Worm (Caenorhabditis elegans) whole organism, L4 larva: Measurements from ENCODE around the gene wdr-5.3.

Experiments used
- D1046.2 ChIP-seq: fragments of 200-800 bp; sonication (Bioruptor generic); IDR thresholded peaks from 2 replicates; pipeline ENCODE4 v1.3.6; 2022; ENCODE audit warnings: missing genetic modification characterization, missing compliant biosample characterization
- R02D3.7 ChIP-seq: fragments of 150-350 bp; sonication (generic microtip); optimal IDR thresholded peaks from 3 replicates; lab custom pipeline; 2014; ENCODE audit warnings: missing biosample characterization, missing genetic modification characterization
- T20F7.1 ChIP-seq: fragments of 200-800 bp; sonication (Bioruptor generic); optimal IDR thresholded peaks from 2 replicates; lab custom pipeline; 2018; ENCODE audit warnings: mild to moderate bottlenecking, missing genetic modification characterization, missing compliant biosample characterization
- T26A8.4 ChIP-seq: fragments of 200-800 bp; sonication (Bioruptor generic); IDR thresholded peaks from 2 replicates; pipeline ENCODE4 v1.3.6; 2022; ENCODE audit warnings: missing genetic modification characterization, missing compliant biosample characterization
- Y48G9A.11 ChIP-seq: fragments of 200-800 bp; sonication (Bioruptor generic); IDR thresholded peaks from 2 replicates; pipeline ENCODE4 v1.3.6; 2022; ENCODE audit warnings: missing genetic modification reagents, missing genetic modification characterization, missing compliant biosample characterization
- ZK337.2 ChIP-seq: fragments of 200-800 bp; sonication (Bioruptor generic); IDR thresholded peaks from 2 replicates; pipeline ENCODE4 v1.3.6; 2022; ENCODE audit warnings: missing genetic modification reagents, missing genetic modification characterization, missing compliant biosample characterization
- aha-1 ChIP-seq: fragments of 150-350 bp; peaks from one replicate; lab custom pipeline; 2014; ENCODE audit warnings: missing biosample characterization, missing genetic modification characterization
- aly-2 ChIP-seq: sonication (generic microtip); optimal IDR thresholded peaks from 2 replicates; lab custom pipeline; 2018; ENCODE audit warnings: missing biosample characterization, missing genetic modification characterization
- ceh-32 ChIP-seq: sonication (generic microtip); optimal IDR thresholded peaks from 2 replicates; lab custom pipeline; 2016; ENCODE audit warnings: mild to moderate bottlenecking, missing genetic modification characterization, missing compliant biosample characterization; ENCODE audit not compliant: poor library complexity
- ctbp-1 ChIP-seq: fragments of 200-800 bp; sonication (Bioruptor generic); IDR thresholded peaks from 2 replicates; pipeline ENCODE4 v1.3.6; 2022; ENCODE audit warnings: missing genetic modification reagents, missing genetic modification characterization, missing compliant biosample characterization
- daf-12 ChIP-seq: fragments of 150-350 bp; optimal IDR thresholded peaks from 2 replicates; lab custom pipeline; 2014; ENCODE audit warnings: missing biosample characterization, missing genetic modification reagents, missing genetic modification characterization
- daf-19 ChIP-seq: fragments of 200-800 bp; sonication (Bioruptor generic); conservative IDR thresholded peaks from 2 replicates; pipeline ENCODE4 v1.3.6; 2022; ENCODE audit warnings: missing genetic modification characterization, missing compliant biosample characterization
- daf-8 ChIP-seq: fragments of 200-800 bp; sonication (Bioruptor generic); IDR thresholded peaks from 2 replicates; pipeline ENCODE4 v1.3.6; 2022; ENCODE audit warnings: missing genetic modification characterization, missing compliant biosample characterization
- dmd-6 ChIP-seq: fragments of 200-800 bp; sonication (Bioruptor generic); IDR thresholded peaks from 2 replicates; pipeline ENCODE4 v1.3.6; 2022; ENCODE audit warnings: missing genetic modification reagents, missing genetic modification characterization, missing compliant biosample characterization
- dmd-9 ChIP-seq: fragments of 200-800 bp; sonication (Bioruptor generic); IDR thresholded peaks from 2 replicates; pipeline ENCODE4 v1.3.6; 2022; ENCODE audit warnings: missing genetic modification reagents, missing genetic modification characterization, missing compliant biosample characterization
- dpl-1 ChIP-seq: fragments of 150-350 bp; optimal IDR thresholded peaks from 2 replicates; lab custom pipeline; 2014; ENCODE audit warnings: missing biosample characterization, missing genetic modification reagents, missing genetic modification characterization
- duxl-1 ChIP-seq: sonication (generic microtip); optimal IDR thresholded peaks from 2 replicates; lab custom pipeline; 2016; ENCODE audit warnings: mild to moderate bottlenecking, missing genetic modification characterization, moderate library complexity, missing compliant biosample characterization; ENCODE audit not compliant: poor library complexity
- hlh-11 ChIP-seq: fragments of 200-800 bp; sonication (Bioruptor generic); optimal IDR thresholded peaks from 2 replicates; lab custom pipeline; 2018; ENCODE audit warnings: mild to moderate bottlenecking, missing genetic modification characterization, missing compliant biosample characterization
- hmg-1.1 ChIP-seq: fragments of 200-800 bp; sonication (Bioruptor generic); IDR thresholded peaks from 2 replicates; pipeline ENCODE4 v1.3.6; 2022; ENCODE audit warnings: missing genetic modification reagents, missing genetic modification characterization, missing compliant biosample characterization
- lin-39 ChIP-seq: fragments of 150-350 bp; optimal IDR thresholded peaks from 2 replicates; lab custom pipeline; 2014; ENCODE audit warnings: missing biosample characterization, missing genetic modification reagents, missing genetic modification characterization
- lir-3 ChIP-seq: sonication (generic microtip); optimal IDR thresholded peaks from 2 replicates; lab custom pipeline; 2016; ENCODE audit warnings: mild to moderate bottlenecking, missing genetic modification characterization, missing compliant biosample characterization
- lsy-2 ChIP-seq, 2 experiments: fragments of 150-350 bp in 1 of 2; sonication (generic microtip) in 1 of 2; optimal IDR thresholded peaks; 2 replicates each; lab custom pipeline; 2014 to 2017; ENCODE audit warnings: missing biosample characterization in 2 of 2, missing genetic modification characterization in 2 of 2
- madf-5 ChIP-seq, 2 experiments: fragments of 200-800 bp; sonication (Bioruptor generic); IDR thresholded peaks; 2 replicates each; pipeline ENCODE4 v1.3.6; 2022; ENCODE audit warnings: missing compliant biosample characterization in 2 of 2, missing genetic modification characterization in 2 of 2
- madf-9 ChIP-seq: fragments of 200-800 bp; sonication (Bioruptor generic); conservative IDR thresholded peaks from 2 replicates; pipeline ENCODE4 v1.3.6; 2022; ENCODE audit warnings: missing genetic modification reagents, missing genetic modification characterization, missing compliant biosample characterization
- mdl-1 ChIP-seq, 2 experiments: fragments of 150-350 bp in 1 of 2; sonication (generic microtip) in 1 of 2; optimal IDR thresholded peaks; 2 replicates each; lab custom pipeline; 2014 to 2017; ENCODE audit warnings: missing biosample characterization in 2 of 2, missing genetic modification characterization in 2 of 2
- mep-1 ChIP-seq: fragments of 150-350 bp; sonication (generic microtip); optimal IDR thresholded peaks from 3 replicates; lab custom pipeline; 2014; ENCODE audit warnings: missing biosample characterization, missing genetic modification characterization
- mes-2 ChIP-seq: sonication (generic microtip); optimal IDR thresholded peaks from 2 replicates; lab custom pipeline; 2016; ENCODE audit warnings: missing genotype, mild to moderate bottlenecking, missing genetic modification characterization, missing compliant biosample characterization; ENCODE audit not compliant: poor library complexity, severe bottlenecking
- mxl-3 ChIP-seq: fragments of 200-800 bp; sonication (Bioruptor generic); optimal IDR thresholded peaks from 2 replicates; lab custom pipeline; 2018; ENCODE audit warnings: mild to moderate bottlenecking, missing genetic modification characterization, missing compliant biosample characterization
- nhr-102 ChIP-seq: sonication (generic microtip); optimal IDR thresholded peaks from 2 replicates; lab custom pipeline; 2016; ENCODE audit warnings: mild to moderate bottlenecking, missing genetic modification characterization, moderate library complexity, missing compliant biosample characterization
- nhr-237 ChIP-seq: sonication (generic microtip); optimal IDR thresholded peaks from 2 replicates; lab custom pipeline; 2017; ENCODE audit warnings: missing biosample characterization, missing genetic modification characterization
- nhr-28 ChIP-seq: fragments of 150-350 bp; optimal IDR thresholded peaks from 2 replicates; lab custom pipeline; 2014; ENCODE audit warnings: missing biosample characterization, missing genetic modification characterization
- nhr-42 ChIP-seq: fragments of 200-800 bp; sonication (Bioruptor generic); IDR thresholded peaks from 2 replicates; pipeline ENCODE4 v1.3.6; 2022; ENCODE audit warnings: missing genetic modification characterization, missing compliant biosample characterization
- nhr-48 ChIP-seq: sonication (generic microtip); optimal IDR thresholded peaks from 2 replicates; lab custom pipeline; 2016; ENCODE audit warnings: mild to moderate bottlenecking, missing genetic modification characterization, missing compliant biosample characterization
- nhr-6 ChIP-seq: fragments of 150-350 bp; optimal IDR thresholded peaks from 2 replicates; lab custom pipeline; 2014; ENCODE audit warnings: missing biosample characterization, missing genetic modification characterization
- nhr-76 ChIP-seq: fragments of 150-350 bp; optimal IDR thresholded peaks from 2 replicates; lab custom pipeline; 2014; ENCODE audit warnings: missing biosample characterization, missing genetic modification characterization
- nhr-77 ChIP-seq: fragments of 150-350 bp; optimal IDR thresholded peaks from 2 replicates; lab custom pipeline; 2014; ENCODE audit warnings: missing biosample characterization, missing genetic modification characterization
- rbr-2 ChIP-seq: sonication (generic microtip); optimal IDR thresholded peaks from 2 replicates; lab custom pipeline; 2016; ENCODE audit warnings: missing genotype, missing genetic modification characterization, missing compliant biosample characterization
- saeg-2 ChIP-seq: fragments of 200-800 bp; sonication (Bioruptor generic); IDR thresholded peaks from 2 replicates; pipeline ENCODE4 v1.3.6; 2022; ENCODE audit warnings: missing genetic modification reagents, missing genetic modification characterization, missing compliant biosample characterization
- sdz-12 ChIP-seq: fragments of 200-800 bp; sonication (Bioruptor generic); optimal IDR thresholded peaks from 2 replicates; lab custom pipeline; 2018; ENCODE audit warnings: mild to moderate bottlenecking, missing genetic modification characterization, missing compliant biosample characterization
- set-16 ChIP-seq: fragments of 200-800 bp; sonication (Bioruptor generic); IDR thresholded peaks from 2 replicates; pipeline ENCODE4 v1.3.6; 2022; ENCODE audit warnings: missing genetic modification reagents, missing genetic modification characterization, missing compliant biosample characterization
- skn-1 ChIP-seq: fragments of 150-350 bp; optimal IDR thresholded peaks from 2 replicates; lab custom pipeline; 2014; ENCODE audit warnings: missing biosample characterization, missing genetic modification characterization
- snpc-1.2 ChIP-seq: fragments of 200-800 bp; sonication (Bioruptor generic); IDR thresholded peaks from 2 replicates; pipeline ENCODE4 v1.3.6; 2022; ENCODE audit warnings: missing genetic modification reagents, missing genetic modification characterization, missing compliant biosample characterization
- snpc-4 ChIP-seq: fragments of 150-350 bp; optimal IDR thresholded peaks from 2 replicates; lab custom pipeline; 2014; ENCODE audit warnings: missing biosample characterization, missing genetic modification characterization
- spr-1 ChIP-seq: sonication (generic microtip); optimal IDR thresholded peaks from 2 replicates; lab custom pipeline; 2016; ENCODE audit warnings: mild to moderate bottlenecking, missing genetic modification characterization, missing compliant biosample characterization
- spr-3 ChIP-seq: fragments of 200-800 bp; sonication (Bioruptor generic); optimal IDR thresholded peaks from 2 replicates; lab custom pipeline; 2018; ENCODE audit warnings: mild to moderate bottlenecking, missing genetic modification characterization, missing compliant biosample characterization
- tag-97 ChIP-seq: fragments of 200-800 bp; sonication (Bioruptor generic); IDR thresholded peaks from 2 replicates; pipeline ENCODE4 v1.3.6; 2022; ENCODE audit warnings: missing genetic modification characterization, missing compliant biosample characterization
- unc-130 ChIP-seq: sonication (generic microtip); optimal IDR thresholded peaks from 2 replicates; lab custom pipeline; 2016; ENCODE audit warnings: missing genetic modification reagents, missing genetic modification characterization, missing compliant biosample characterization
- unc-39 ChIP-seq: sonication (generic microtip); optimal IDR thresholded peaks from 2 replicates; lab custom pipeline; 2017; ENCODE audit warnings: missing biosample characterization, missing genetic modification characterization
- zag-1 ChIP-seq: fragments of 150-350 bp; optimal IDR thresholded peaks from 2 replicates; lab custom pipeline; 2014; ENCODE audit warnings: missing biosample characterization, missing genetic modification characterization
- zfp-2 ChIP-seq: sonication (generic microtip); optimal IDR thresholded peaks from 2 replicates; lab custom pipeline; 2016; ENCODE audit warnings: mild to moderate bottlenecking, missing genetic modification characterization, missing compliant biosample characterization
- zip-11 ChIP-seq: fragments of 200-800 bp; sonication (Bioruptor generic); IDR thresholded peaks from 2 replicates; pipeline ENCODE4 v1.3.6; 2022; ENCODE audit warnings: missing genetic modification characterization, missing compliant biosample characterization
- zip-2 ChIP-seq: fragments of 150-350 bp; optimal IDR thresholded peaks from 2 replicates; lab custom pipeline; 2014; ENCODE audit warnings: missing biosample characterization, missing genetic modification characterization
- ztf-11 ChIP-seq: fragments of 150-350 bp; optimal IDR thresholded peaks from 2 replicates; lab custom pipeline; 2014; ENCODE audit warnings: missing biosample characterization, missing genetic modification characterization

The wdr-5.3 gene

ce11 chrV:10736756-10737155 is at the start of gene wdr-5.3, which contains the start of gene mre-11:
Gene wdr-5.3 (plus strand): TSS chrV:10737116.
Gene mre-11 (minus strand): TSS chrV:10736868.
- no peak for TF ChIP-seq T26A8.4
- TF ChIP-seq madf-5 (GFP tag; IDR thresholded peaks at IDR 0.05; lab: Robert Waterston, UW) = no peak
- no peak for TF ChIP-seq spr-1 (tag; lab: Kevin White, UChicago)
- no peak for TF ChIP-seq nhr-102
- peak; percentile 52 for TF ChIP-seq aha-1
- TF ChIP-seq dmd-9 (GFP tag; lab: Robert Waterston, UW) = 0 out of 2 replicates have a peak, but pooled peaks have one; percentile 26
- no peak for TF ChIP-seq ztf-11 (tag; lab: Kevin White, UChicago)
- no peak for TF ChIP-seq unc-39 (tag; lab: Kevin White, UChicago)
- peak; percentile 59 for TF ChIP-seq unc-130 (GFP tag; lab: Kevin White, UChicago)
- no peak for TF ChIP-seq zag-1
- no peak for TF ChIP-seq saeg-2 (GFP tag; lab: Robert Waterston, UW)
- TF ChIP-seq daf-12 (tag; lab: Kevin White, UChicago) = no peak
- peak; percentile 28 for TF ChIP-seq T20F7.1 (GFP tag; lab: Kevin White, UChicago)
- no peak for TF ChIP-seq tag-97
- TF ChIP-seq mxl-3 (GFP tag; lab: Kevin White, UChicago) = peak; percentile 4
- no peak; the same call in 1 of the 2 replicates for TF ChIP-seq dmd-6 (GFP tag; lab: Robert Waterston, UW)
- TF ChIP-seq zip-2 (tag; lab: Kevin White, UChicago) = no peak
- peak; percentile 65 for TF ChIP-seq nhr-6
- TF ChIP-seq zfp-2 (tag; lab: Kevin White, UChicago) = no peak
- TF ChIP-seq Y48G9A.11 = no peak
- TF ChIP-seq mes-2 = peak; percentile 98
- TF ChIP-seq nhr-237 = no peak
- TF ChIP-seq mep-1 = no peak
- no peak for TF ChIP-seq madf-9 (GFP tag; lab: Robert Waterston, UW)
- no peak for TF ChIP-seq spr-3
- TF ChIP-seq ctbp-1 (GFP tag; lab: Robert Waterston, UW) = no peak
- TF ChIP-seq set-16 (GFP tag; lab: Robert Waterston, UW) = no peak
- TF ChIP-seq ceh-32 = no peak
- no peak for TF ChIP-seq R02D3.7 (tag; lab: Kevin White, UChicago)
- TF ChIP-seq lin-39 (tag; lab: Kevin White, UChicago) = no peak
- peak; percentile 7 for TF ChIP-seq rbr-2 (tag; lab: Kevin White, UChicago)
- TF ChIP-seq nhr-42 = no peak
- TF ChIP-seq zip-11 (GFP tag; lab: Robert Waterston, UW) = no peak
- no peak for TF ChIP-seq nhr-77 (tag; lab: Kevin White, UChicago)
- no peak for TF ChIP-seq snpc-1.2
- TF ChIP-seq ZK337.2 (GFP tag; lab: Robert Waterston, UW) = peak; percentile 74
- no peak for TF ChIP-seq lir-3 (tag; lab: Kevin White, UChicago)
- no peak for TF ChIP-seq daf-8 (GFP tag; lab: Robert Waterston, UW)
- no peak for TF ChIP-seq sdz-12 (GFP tag; lab: Kevin White, UChicago)
- TF ChIP-seq skn-1 = no peak
- peak; percentile 42 for TF ChIP-seq hlh-11 (tag; lab: Kevin White, UChicago)
- no peak for TF ChIP-seq hmg-1.1 (GFP tag; lab: Robert Waterston, UW)
- TF ChIP-seq mdl-1 (tag; optimal IDR thresholded peaks at IDR 0.05; lab: Kevin White, UChicago) = peak in 1 of 2 experiments; percentile 6
- no peak for TF ChIP-seq snpc-4 (tag; lab: Kevin White, UChicago)
- TF ChIP-seq duxl-1 = peak; percentile 18
- TF ChIP-seq dpl-1 (GFP tag; lab: Kevin White, UChicago) = peak; percentile 94
- TF ChIP-seq aly-2 = no peak
- peak; percentile 18 for TF ChIP-seq nhr-28 (tag; lab: Kevin White, UChicago)
- TF ChIP-seq D1046.2 (GFP tag; lab: Robert Waterston, UW) = no peak
- TF ChIP-seq lsy-2 (tag; optimal IDR thresholded peaks at IDR 0.05; lab: Kevin White, UChicago) = no peak
- no peak for TF ChIP-seq nhr-76 (tag; lab: Kevin White, UChicago)
- no peak for TF ChIP-seq nhr-48 (tag; lab: Kevin White, UChicago)
- no peak for TF ChIP-seq daf-19 (GFP tag; lab: Robert Waterston, UW)
